Worm (Caenorhabditis elegans) whole organism, young adult: ENCODE data around the gene soc-1.
"Not testable (repeated sequence)": the region's sequence is repeated elsewhere in the genome, so short reads cannot be mapped to it uniquely, and the experiment has no call there.

ENCODE experiments used
- C17E4.6 ChIP-seq: fragments of 200-800 bp; sonication (Bioruptor generic); IDR thresholded peaks from 2 replicates; pipeline ENCODE4 v1.3.6; 2022; ENCODE audit warnings: missing genetic modification reagents, missing genetic modification characterization, missing compliant biosample characterization
- F39B2.1 ChIP-seq: fragments of 200-800 bp; sonication (Bioruptor generic); IDR thresholded peaks from 2 replicates; pipeline ENCODE4 v1.3.6; 2022; ENCODE audit warnings: missing genetic modification reagents, missing genetic modification characterization, missing compliant biosample characterization
- F52B5.7 ChIP-seq: sonication (generic microtip); optimal IDR thresholded peaks from 2 replicates; lab custom pipeline; 2016; ENCODE audit warnings: mild to moderate bottlenecking, missing genetic modification characterization, missing compliant biosample characterization
- ama-1 ChIP-seq, 3 experiments: fragments of 150-350 bp in 1 of 3; sonication (generic microtip) in 2 of 3; optimal IDR thresholded peaks; 2 replicates each; lab custom pipeline; 2014 to 2018; ENCODE audit warnings: missing biosample characterization in 2 of 3, missing genetic modification characterization in 2 of 3, missing genetic modification reagents in 2 of 3
- athp-1 ChIP-seq: sonication (generic microtip); optimal IDR thresholded peaks from 2 replicates; lab custom pipeline; 2017; ENCODE audit warnings: mild to moderate bottlenecking, missing genetic modification characterization, missing compliant biosample characterization
- cebp-1 ChIP-seq, 2 experiments: fragments of 200-800 bp in 1 of 2; sonication (Bioruptor generic) in 1 of 2; sonication (generic microtip) in 1 of 2; IDR thresholded peaks in 1 of 2; optimal IDR thresholded peaks in 1 of 2; 2 replicates each; pipeline versions ENCODE4 v1.3.6 to Lab custom; 2017 to 2022; ENCODE audit warnings: missing compliant biosample characterization in 2 of 2, missing genetic modification characterization in 2 of 2, mild to moderate bottlenecking in 1 of 2, missing genetic modification reagents in 1 of 2, moderate library complexity in 1 of 2
- ceh-40 ChIP-seq: fragments of 200-800 bp; sonication (Bioruptor generic); IDR thresholded peaks from 2 replicates; pipeline ENCODE4 v1.3.6; 2022; ENCODE audit warnings: missing genetic modification characterization, missing compliant biosample characterization
- die-1 ChIP-seq: sonication (generic microtip); optimal IDR thresholded peaks from 2 replicates; lab custom pipeline; 2016; ENCODE audit warnings: missing genotype, mild to moderate bottlenecking, missing genetic modification characterization, missing compliant biosample characterization
- hlh-12 ChIP-seq: sonication (generic microtip); optimal IDR thresholded peaks from 2 replicates; lab custom pipeline; 2016; ENCODE audit warnings: missing genetic modification characterization, missing compliant biosample characterization
- let-607 ChIP-seq, 2 experiments: fragments of 200-800 bp in 1 of 2; sonication (Bioruptor generic) in 1 of 2; sonication (generic microtip) in 1 of 2; optimal IDR thresholded peaks; 2 replicates each; lab custom pipeline; 2016 to 2018; ENCODE audit warnings: mild to moderate bottlenecking in 2 of 2, missing compliant biosample characterization in 2 of 2, missing genetic modification characterization in 2 of 2, moderate library complexity in 2 of 2, missing genotype in 1 of 2
- nhr-90 ChIP-seq: sonication (generic microtip); optimal IDR thresholded peaks from 2 replicates; lab custom pipeline; 2016; ENCODE audit warnings: missing genotype, mild to moderate bottlenecking, missing genetic modification characterization, missing compliant biosample characterization
- snpc-4 ChIP-seq, 5 experiments: fragments of 150-350 bp in 1 of 5; sonication (generic microtip) in 4 of 5; optimal IDR thresholded peaks; 2 replicates each; lab custom pipeline; 2014 to 2018; ENCODE audit warnings: missing genetic modification characterization in 5 of 5, missing biosample characterization in 3 of 5, antibody characterized with exemption in 2 of 5, mild to moderate bottlenecking in 2 of 5, missing compliant biosample characterization in 2 of 5, missing genotype in 2 of 5, moderate library complexity in 2 of 5, missing genetic modification reagents in 1 of 5
- unc-62 ChIP-seq: fragments of 150-350 bp; optimal IDR thresholded peaks from 2 replicates; lab custom pipeline; 2014; ENCODE audit warnings: missing biosample characterization, missing genetic modification reagents, missing genetic modification characterization

- not testable (repeated sequence) for TF ChIP-seq F39B2.1; athp-1 (tag; lab: Kevin White, UChicago); hlh-12 (tag; lab: Kevin White, UChicago); F52B5.7; let-607 (tag; optimal IDR thresholded peaks at IDR 0.05; lab: Kevin White, UChicago); ama-1 (optimal IDR thresholded peaks at IDR 0.05; lab: Kevin White, UChicago); ama-1 (GFP tag; optimal IDR thresholded peaks at IDR 0.05; lab: Kevin White, UChicago); unc-62 (GFP tag; lab: Kevin White, UChicago); snpc-4 (GFP tag; optimal IDR thresholded peaks at IDR 0.05; lab: Kevin White, UChicago); snpc-4 (tag; optimal IDR thresholded peaks at IDR 0.05; lab: Kevin White, UChicago)
- 0 out of 2 replicates have a peak, but pooled peaks have one; percentile 46 for TF ChIP-seq ceh-40
- TF ChIP-seq nhr-90 (tag; lab: Kevin White, UChicago), result peak; percentile 1
- peak; percentile 15 for TF ChIP-seq die-1
- peak; percentile 26; the same call in 1 of the 2 replicates for TF ChIP-seq C17E4.6 (GFP tag; lab: Robert Waterston, UW)
- TF ChIP-seq cebp-1 (GFP tag; IDR thresholded peaks at IDR 0.05; lab: Robert Waterston, UW), result 0 out of 2 replicates have a peak, but pooled peaks have one; percentile 27
- TF ChIP-seq cebp-1 (tag; optimal IDR thresholded peaks at IDR 0.05; lab: Kevin White, UChicago), result peak; percentile 21
Observed at ce11 chrV:4632808-4633207, 9.9 kb upstream of the soc-1 start.
